Worm (Caenorhabditis elegans) whole organism, young adult: Measurements from ENCODE around the gene tsp-6.

Experiments used
- B0261.1 ChIP-seq: sonication (generic microtip); optimal IDR thresholded peaks from 2 replicates; lab custom pipeline; 2016; ENCODE audit warnings: mild to moderate bottlenecking, missing genetic modification characterization, moderate library complexity, missing compliant biosample characterization
- B0336.3 ChIP-seq: fragments of 200-800 bp; sonication (Bioruptor generic); IDR thresholded peaks from 2 replicates; pipeline ENCODE4 v1.3.6; 2022; ENCODE audit warnings: missing genetic modification characterization, missing compliant biosample characterization
- C06A6.2 ChIP-seq: fragments of 200-800 bp; sonication (Bioruptor generic); conservative IDR thresholded peaks from 2 replicates; pipeline ENCODE4 v1.3.6; 2022; ENCODE audit warnings: missing genetic modification characterization, missing compliant biosample characterization
- F23B12.7 ChIP-seq: sonication (generic microtip); optimal IDR thresholded peaks from 2 replicates; lab custom pipeline; 2017; ENCODE audit warnings: missing genetic modification characterization, mild to moderate bottlenecking, missing compliant biosample characterization, antibody characterized with exemption, moderate library complexity; ENCODE audit not compliant: insufficient read depth
- F52B5.7 ChIP-seq: sonication (generic microtip); optimal IDR thresholded peaks from 2 replicates; lab custom pipeline; 2016; ENCODE audit warnings: mild to moderate bottlenecking, missing genetic modification characterization, missing compliant biosample characterization
- F57A8.1 ChIP-seq: fragments of 200-800 bp; sonication (Bioruptor generic); optimal IDR thresholded peaks from 2 replicates; lab custom pipeline; 2018; ENCODE audit warnings: mild to moderate bottlenecking, missing genetic modification characterization, moderate library complexity, missing compliant biosample characterization
- K11D2.4 ChIP-seq: fragments of 200-800 bp; sonication (Bioruptor generic); IDR thresholded peaks from 2 replicates; pipeline ENCODE4 v1.3.6; 2022; ENCODE audit warnings: missing genetic modification reagents, missing genetic modification characterization, missing compliant biosample characterization
- K12H6.12 ChIP-seq: fragments of 200-800 bp; sonication (Bioruptor generic); optimal IDR thresholded peaks from 2 replicates; lab custom pipeline; 2018; ENCODE audit warnings: mild to moderate bottlenecking, missing genetic modification characterization, missing compliant biosample characterization
- Y53G8AR.9 ChIP-seq: fragments of 200-800 bp; sonication (Bioruptor generic); conservative IDR thresholded peaks from 2 replicates; pipeline ENCODE4 v1.3.6; 2022; ENCODE audit warnings: missing genetic modification reagents, missing genetic modification characterization, missing compliant biosample characterization
- aptf-3 ChIP-seq: fragments of 200-800 bp; sonication (Bioruptor generic); IDR thresholded peaks from 2 replicates; pipeline ENCODE4 v1.3.6; 2022; ENCODE audit warnings: missing genetic modification characterization, missing compliant biosample characterization
- atf-7 ChIP-seq: sonication (generic microtip); optimal IDR thresholded peaks from 2 replicates; lab custom pipeline; 2017; ENCODE audit warnings: mild to moderate bottlenecking, missing genetic modification characterization, missing compliant biosample characterization
- attf-5 ChIP-seq: fragments of 200-800 bp; sonication (Bioruptor generic); optimal IDR thresholded peaks from 2 replicates; lab custom pipeline; 2018; ENCODE audit warnings: mild to moderate bottlenecking, missing genetic modification characterization, missing compliant biosample characterization
- bed-1 ChIP-seq: fragments of 200-800 bp; sonication (Bioruptor generic); IDR thresholded peaks from 2 replicates; pipeline ENCODE4 v1.3.6; 2022; ENCODE audit warnings: missing genetic modification reagents, missing genetic modification characterization, missing compliant biosample characterization
- cebp-1 ChIP-seq, 2 experiments: fragments of 200-800 bp in 1 of 2; sonication (Bioruptor generic) in 1 of 2; sonication (generic microtip) in 1 of 2; IDR thresholded peaks in 1 of 2; optimal IDR thresholded peaks in 1 of 2; 2 replicates each; pipeline versions ENCODE4 v1.3.6 to Lab custom; 2017 to 2022; ENCODE audit warnings: missing compliant biosample characterization in 2 of 2, missing genetic modification characterization in 2 of 2, mild to moderate bottlenecking in 1 of 2, missing genetic modification reagents in 1 of 2, moderate library complexity in 1 of 2
- cebp-2 ChIP-seq: fragments of 200-800 bp; sonication (Bioruptor generic); IDR thresholded peaks from 2 replicates; pipeline ENCODE4 v1.3.6; 2022; ENCODE audit warnings: missing genetic modification characterization, missing compliant biosample characterization
- ceh-27 ChIP-seq: fragments of 200-800 bp; sonication (Bioruptor generic); optimal IDR thresholded peaks from 2 replicates; lab custom pipeline; 2018; ENCODE audit warnings: mild to moderate bottlenecking, missing genetic modification characterization, moderate library complexity, missing compliant biosample characterization
- chd-7 ChIP-seq: sonication (generic microtip); optimal IDR thresholded peaks from 2 replicates; lab custom pipeline; 2016; ENCODE audit warnings: mild to moderate bottlenecking, missing genetic modification characterization, moderate library complexity, missing compliant biosample characterization
- die-1 ChIP-seq: sonication (generic microtip); optimal IDR thresholded peaks from 2 replicates; lab custom pipeline; 2016; ENCODE audit warnings: missing genotype, mild to moderate bottlenecking, missing genetic modification characterization, missing compliant biosample characterization
- dox-1 ChIP-seq: fragments of 200-800 bp; sonication (Bioruptor generic); IDR thresholded peaks from 2 replicates; pipeline ENCODE4 v1.3.6; 2022; ENCODE audit warnings: missing genetic modification reagents, missing genetic modification characterization, missing compliant biosample characterization
- egrh-3 ChIP-seq: fragments of 200-800 bp; sonication (Bioruptor generic); IDR thresholded peaks from 2 replicates; pipeline ENCODE4 v1.3.6; 2022; ENCODE audit warnings: missing genetic modification reagents, missing genetic modification characterization, missing compliant biosample characterization
- ets-4 ChIP-seq: fragments of 200-800 bp; sonication (Bioruptor generic); optimal IDR thresholded peaks from 2 replicates; lab custom pipeline; 2018; ENCODE audit warnings: mild to moderate bottlenecking, missing genetic modification characterization, missing compliant biosample characterization
- gei-17 ChIP-seq: fragments of 200-800 bp; sonication (Bioruptor generic); optimal IDR thresholded peaks from 2 replicates; lab custom pipeline; 2018; ENCODE audit warnings: mild to moderate bottlenecking, missing genetic modification characterization, missing compliant biosample characterization
- hmg-1.2 ChIP-seq: fragments of 200-800 bp; sonication (Bioruptor generic); IDR thresholded peaks from 2 replicates; pipeline ENCODE4 v1.3.6; 2022; ENCODE audit warnings: missing genetic modification reagents, missing genetic modification characterization, missing compliant biosample characterization
- hmg-20 ChIP-seq: fragments of 200-800 bp; sonication (Bioruptor generic); IDR thresholded peaks from 2 replicates; pipeline ENCODE4 v1.3.6; 2022; ENCODE audit warnings: missing genetic modification reagents, missing genetic modification characterization, missing compliant biosample characterization
- let-607 ChIP-seq, 2 experiments: fragments of 200-800 bp in 1 of 2; sonication (Bioruptor generic) in 1 of 2; sonication (generic microtip) in 1 of 2; optimal IDR thresholded peaks; 2 replicates each; lab custom pipeline; 2016 to 2018; ENCODE audit warnings: mild to moderate bottlenecking in 2 of 2, missing compliant biosample characterization in 2 of 2, missing genetic modification characterization in 2 of 2, moderate library complexity in 2 of 2, missing genotype in 1 of 2
- lir-1 ChIP-seq: fragments of 200-800 bp; sonication (Bioruptor generic); conservative IDR thresholded peaks from 2 replicates; pipeline ENCODE4 v1.3.6; 2022; ENCODE audit warnings: missing genetic modification reagents, missing genetic modification characterization, missing compliant biosample characterization
- madf-10 ChIP-seq: sonication (generic microtip); optimal IDR thresholded peaks from 2 replicates; lab custom pipeline; 2016; ENCODE audit warnings: mild to moderate bottlenecking, missing genetic modification characterization, missing compliant biosample characterization
- madf-6 ChIP-seq: fragments of 200-800 bp; sonication (Bioruptor generic); IDR thresholded peaks from 2 replicates; pipeline ENCODE4 v1.3.6; 2022; ENCODE audit warnings: missing genetic modification reagents, missing genetic modification characterization, missing compliant biosample characterization
- mcd-1 ChIP-seq: fragments of 200-800 bp; sonication (Bioruptor generic); IDR thresholded peaks from 2 replicates; pipeline ENCODE4 v1.3.6; 2022; ENCODE audit warnings: missing genetic modification reagents, missing genetic modification characterization, missing compliant biosample characterization
- nhr-179 ChIP-seq: sonication (generic microtip); optimal IDR thresholded peaks from 2 replicates; lab custom pipeline; 2016; ENCODE audit warnings: mild to moderate bottlenecking, missing genetic modification characterization, missing compliant biosample characterization
- nhr-80 ChIP-seq: sonication (generic microtip); optimal IDR thresholded peaks from 2 replicates; lab custom pipeline; 2016; ENCODE audit warnings: missing genetic modification characterization, missing compliant biosample characterization
- nhr-90 ChIP-seq: sonication (generic microtip); optimal IDR thresholded peaks from 2 replicates; lab custom pipeline; 2016; ENCODE audit warnings: missing genotype, mild to moderate bottlenecking, missing genetic modification characterization, missing compliant biosample characterization
- pbrm-1 ChIP-seq: fragments of 200-800 bp; sonication (Bioruptor generic); IDR thresholded peaks from 2 replicates; pipeline ENCODE4 v1.3.6; 2022; ENCODE audit warnings: missing genetic modification reagents, missing genetic modification characterization, missing compliant biosample characterization
- pha-4 ChIP-seq: fragments of 150-350 bp; sonication (generic microtip); optimal IDR thresholded peaks from 2 replicates; lab custom pipeline; 2014; ENCODE audit warnings: missing biosample characterization, missing genetic modification reagents, missing genetic modification characterization
- snpc-1.1 ChIP-seq: sonication (generic microtip); optimal IDR thresholded peaks from 2 replicates; lab custom pipeline; 2017; ENCODE audit warnings: missing genetic modification characterization, mild to moderate bottlenecking, missing compliant biosample characterization, antibody characterized with exemption, moderate library complexity, missing genotype, missing genetic modification reagents; ENCODE audit not compliant: insufficient read depth
- snpc-4 ChIP-seq, 5 experiments: fragments of 150-350 bp in 1 of 5; sonication (generic microtip) in 4 of 5; optimal IDR thresholded peaks; 2 replicates each; lab custom pipeline; 2014 to 2018; ENCODE audit warnings: missing genetic modification characterization in 5 of 5, missing biosample characterization in 3 of 5, antibody characterized with exemption in 2 of 5, mild to moderate bottlenecking in 2 of 5, missing compliant biosample characterization in 2 of 5, missing genotype in 2 of 5, moderate library complexity in 2 of 5, missing genetic modification reagents in 1 of 5
- somi-1 ChIP-seq: fragments of 200-800 bp; sonication (Bioruptor generic); optimal IDR thresholded peaks from 2 replicates; lab custom pipeline; 2018; ENCODE audit warnings: mild to moderate bottlenecking, missing genetic modification characterization, missing compliant biosample characterization
- sptf-2 ChIP-seq: fragments of 200-800 bp; sonication (Bioruptor generic); optimal IDR thresholded peaks from 2 replicates; lab custom pipeline; 2018; ENCODE audit warnings: mild to moderate bottlenecking, missing genetic modification characterization, missing compliant biosample characterization
- tbp1 ChIP-seq: fragments of 200-800 bp; sonication (Bioruptor generic); optimal IDR thresholded peaks from 2 replicates; lab custom pipeline; 2018; ENCODE audit warnings: mild to moderate bottlenecking, missing genetic modification characterization, missing compliant biosample characterization
- tlf-1 ChIP-seq: fragments of 200-800 bp; sonication (Bioruptor generic); optimal IDR thresholded peaks from 2 replicates; lab custom pipeline; 2018; ENCODE audit warnings: mild to moderate bottlenecking, missing genetic modification characterization, missing compliant biosample characterization
- ztf-18 ChIP-seq: sonication (generic microtip); optimal IDR thresholded peaks from 2 replicates; lab custom pipeline; 2016; ENCODE audit warnings: missing genotype, mild to moderate bottlenecking, missing genetic modification characterization, missing compliant biosample characterization
- ztf-25 ChIP-seq: fragments of 200-800 bp; sonication (Bioruptor generic); IDR thresholded peaks from 2 replicates; pipeline ENCODE4 v1.3.6; 2022; ENCODE audit warnings: missing genetic modification reagents, missing genetic modification characterization, missing compliant biosample characterization
- ztf-3 ChIP-seq: fragments of 200-800 bp; sonication (Bioruptor generic); optimal IDR thresholded peaks from 2 replicates; lab custom pipeline; 2018; ENCODE audit warnings: mild to moderate bottlenecking, missing genetic modification characterization, missing compliant biosample characterization

tsp-6 gene

DNA sequence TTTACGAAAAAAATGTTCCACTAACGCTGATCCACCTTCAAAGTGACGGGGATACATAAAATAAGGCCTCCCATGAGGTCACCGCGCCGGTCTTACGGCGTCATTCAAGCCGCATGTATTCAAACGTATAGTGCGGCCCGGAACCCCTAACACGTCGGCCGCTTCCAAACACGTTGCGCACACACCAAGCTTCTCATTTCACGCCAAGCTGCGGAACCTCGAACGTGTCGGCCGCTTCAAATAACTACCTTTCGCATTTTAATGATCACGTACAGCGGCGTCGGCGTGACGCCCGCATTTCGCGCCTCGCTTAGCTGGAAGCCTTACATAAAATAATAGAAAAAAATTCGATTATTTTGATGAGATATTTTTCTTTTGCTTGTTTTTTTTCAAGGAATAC, 23.3 kb downstream of the tsp-6 start:
- TF ChIP-seq K12H6.12 (no peak), madf-6 (peak; percentile 11; the same call in 1 of the 2 replicates), aptf-3 (GFP tag; lab: Robert Waterston, UW) (no peak), F57A8.1 (GFP tag; lab: Kevin White, UChicago) (no peak), pbrm-1 (GFP tag; lab: Robert Waterston, UW) (0 out of 2 replicates have a peak, but pooled peaks have one; percentile 11), snpc-4 (GFP tag; optimal IDR thresholded peaks at IDR 0.05; lab: Kevin White, UChicago) (no peak), snpc-4 (tag; optimal IDR thresholded peaks at IDR 0.05; lab: Kevin White, UChicago) (peak; percentile 35 to 89 (median 71))

DNA sequence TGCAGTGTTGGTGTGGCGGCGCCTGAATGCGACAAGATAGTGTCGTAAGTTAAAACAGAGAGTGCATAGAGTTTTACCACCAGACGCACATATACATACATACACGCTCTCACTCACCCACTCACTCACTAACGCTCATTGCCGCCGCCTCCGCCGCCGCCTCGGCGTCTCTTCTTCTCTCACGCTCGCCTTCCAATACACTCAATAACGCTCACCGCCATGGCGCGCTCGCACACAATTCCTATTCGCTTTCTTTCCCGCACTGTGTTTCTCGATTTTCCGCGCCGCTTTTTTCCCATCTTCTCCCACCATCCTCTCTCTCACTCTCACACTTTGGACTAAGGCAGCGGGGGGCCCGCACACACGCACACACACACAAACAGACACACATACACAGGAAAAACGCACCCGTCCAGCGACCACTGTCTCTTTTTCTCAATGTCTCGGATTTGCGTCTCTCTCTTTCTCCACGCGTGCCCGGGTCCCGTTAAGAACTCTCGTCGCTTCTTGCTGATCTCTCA, 32.2 kb downstream of the tsp-6 start, which contains the start of gene kin-29:
Gene kin-29, minus strand, starts transcription at position 51 of the 521 bp plus-strand sequence.
- no peak for TF ChIP-seq ztf-25 (GFP tag; lab: Robert Waterston, UW)
- TF ChIP-seq F52B5.7: peak; percentile 20
- peak; percentile 40 for TF ChIP-seq F23B12.7
- peak; percentile 66; the same call in 1 of the 2 replicates for TF ChIP-seq mcd-1 (GFP tag; lab: Robert Waterston, UW)
- no peak for TF ChIP-seq K11D2.4 (GFP tag; lab: Robert Waterston, UW)
- peak; percentile 22 for TF ChIP-seq nhr-90 (tag; lab: Kevin White, UChicago)
- TF ChIP-seq Y53G8AR.9 (GFP tag; lab: Robert Waterston, UW): no peak
- TF ChIP-seq hmg-20 (GFP tag; lab: Robert Waterston, UW): peak; percentile 51
- TF ChIP-seq nhr-179: no peak
- peak; percentile 7 for TF ChIP-seq ets-4
- TF ChIP-seq atf-7: peak; percentile 64
- TF ChIP-seq attf-5 (GFP tag; lab: Kevin White, UChicago): peak; percentile 85
- peak; percentile 48; the same call in 1 of the 2 replicates for TF ChIP-seq C06A6.2 (GFP tag; lab: Robert Waterston, UW)
- peak; percentile 85 for TF ChIP-seq B0336.3 (GFP tag; lab: Robert Waterston, UW)
- peak; percentile 61 for TF ChIP-seq somi-1
- peak; percentile 72; the same call in 1 of the 2 replicates for TF ChIP-seq lir-1 (GFP tag; lab: Robert Waterston, UW)
- peak; percentile 85 for TF ChIP-seq dox-1 (GFP tag; lab: Robert Waterston, UW)
- peak; percentile 75; the same call in 1 of the 2 replicates for TF ChIP-seq pbrm-1 (GFP tag; lab: Robert Waterston, UW)
- TF ChIP-seq die-1 (tag; lab: Kevin White, UChicago): peak; percentile 36
- TF ChIP-seq ztf-18 (tag; lab: Kevin White, UChicago): peak; percentile 59
- TF ChIP-seq egrh-3 (GFP tag; lab: Robert Waterston, UW): peak; percentile 81
- peak; percentile 96 for TF ChIP-seq K12H6.12
- TF ChIP-seq pha-4 (tag; lab: Kevin White, UChicago): no peak
- TF ChIP-seq gei-17 (GFP tag; lab: Kevin White, UChicago): peak; percentile 82
- TF ChIP-seq B0261.1 (tag; lab: Kevin White, UChicago): peak; percentile 24
- TF ChIP-seq ceh-27 (GFP tag; lab: Kevin White, UChicago): peak; percentile 79
- TF ChIP-seq tbp1 (GFP tag; lab: Kevin White, UChicago): peak; percentile 41
- TF ChIP-seq nhr-80 (tag; lab: Kevin White, UChicago): peak; percentile 76
- TF ChIP-seq hmg-1.2 (GFP tag; lab: Robert Waterston, UW): peak; percentile 70; the same call in 1 of the 2 replicates
- TF ChIP-seq snpc-1.1: no peak
- TF ChIP-seq snpc-4 (GFP tag; optimal IDR thresholded peaks at IDR 0.05; lab: Kevin White, UChicago): peak; percentile 15
- peak in 3 of 4 experiments; percentile 43 to 66 (median 66) for TF ChIP-seq snpc-4 (tag; optimal IDR thresholded peaks at IDR 0.05; lab: Kevin White, UChicago)
- TF ChIP-seq cebp-1 (GFP tag; IDR thresholded peaks at IDR 0.05; lab: Robert Waterston, UW): peak; percentile 49; the same call in 1 of the 2 replicates
- peak; percentile 90 for TF ChIP-seq cebp-1 (tag; optimal IDR thresholded peaks at IDR 0.05; lab: Kevin White, UChicago)
- no peak for TF ChIP-seq bed-1 (GFP tag; lab: Robert Waterston, UW)
- peak; percentile 56; the same call in 1 of the 2 replicates for TF ChIP-seq madf-6
- peak; percentile 22 for TF ChIP-seq tlf-1 (GFP tag; lab: Kevin White, UChicago)
- TF ChIP-seq madf-10 (tag; lab: Kevin White, UChicago): peak; percentile 93
- TF ChIP-seq let-607 (tag; optimal IDR thresholded peaks at IDR 0.05; lab: Kevin White, UChicago): peak; percentile 37 to 55
- peak; percentile 83 for TF ChIP-seq chd-7
- TF ChIP-seq sptf-2 (GFP tag; lab: Kevin White, UChicago): no peak
- TF ChIP-seq cebp-2 (GFP tag; lab: Robert Waterston, UW): no peak
- peak; percentile 59 for TF ChIP-seq ztf-3 (GFP tag; lab: Kevin White, UChicago)
